Fruit fly (Drosophila melanogaster) whole organism, pupa: Measurements from ENCODE around the gene Hk.

Experiments used
- CG12605 ChIP-seq: fragments of 200-800 bp; sonication (Bioruptor generic); IDR thresholded peaks from 2 replicates; pipeline ENCODE4 v1.3.6; 2022; ENCODE audit warnings: missing biosample characterization, missing genetic modification characterization
- CG8159 ChIP-seq: fragments of 200-800 bp; sonication (Bioruptor generic); optimal IDR thresholded peaks from 3 replicates; lab custom pipeline; 2018; ENCODE audit warnings: missing biosample characterization, mild to moderate bottlenecking, missing genetic modification characterization, moderate library complexity

DNA sequence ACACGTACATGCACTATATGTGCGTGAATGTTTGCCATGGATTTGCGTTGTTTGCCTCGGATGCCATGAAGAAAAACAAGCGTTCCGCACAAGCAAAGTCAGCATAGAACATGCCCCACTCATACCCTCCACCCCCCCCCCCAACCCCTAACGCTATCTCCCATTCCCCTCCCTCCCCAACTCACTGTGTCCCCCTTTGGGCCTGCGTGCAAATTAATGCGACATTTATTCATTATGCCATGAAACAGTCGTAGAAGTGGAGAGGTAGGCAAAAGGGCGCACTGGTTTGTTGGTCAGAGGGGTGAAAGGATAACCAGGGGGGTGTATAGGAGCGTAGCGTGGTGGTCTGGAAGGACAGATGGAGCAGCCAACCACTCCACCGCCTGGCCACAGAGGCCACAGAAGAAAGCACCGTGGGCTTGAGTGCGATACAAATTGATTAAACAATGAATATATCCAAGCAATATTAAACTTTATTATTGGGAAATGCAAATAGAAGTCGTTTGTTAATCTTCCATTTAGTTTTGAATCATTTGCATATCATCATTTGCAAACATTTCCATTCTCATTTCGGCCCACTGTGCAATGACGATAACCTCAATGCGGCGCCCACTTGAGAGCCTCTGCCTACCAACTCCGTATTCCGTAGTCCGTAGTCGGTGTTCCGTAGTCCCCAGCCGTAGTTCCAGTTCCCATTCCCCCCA, 78.8 kb downstream of the Hk start:
- TF ChIP-seq CG12605 (GFP tag; lab: Robert Waterston, UW) (0 out of 2 replicates have a peak, but pooled peaks have one; percentile 34), CG8159 (tag; lab: Kevin White, UChicago) (peak; percentile 52)
